Worm (Caenorhabditis elegans): ENCODE data around the gene snet-1.

snet-1 gene

DNA sequence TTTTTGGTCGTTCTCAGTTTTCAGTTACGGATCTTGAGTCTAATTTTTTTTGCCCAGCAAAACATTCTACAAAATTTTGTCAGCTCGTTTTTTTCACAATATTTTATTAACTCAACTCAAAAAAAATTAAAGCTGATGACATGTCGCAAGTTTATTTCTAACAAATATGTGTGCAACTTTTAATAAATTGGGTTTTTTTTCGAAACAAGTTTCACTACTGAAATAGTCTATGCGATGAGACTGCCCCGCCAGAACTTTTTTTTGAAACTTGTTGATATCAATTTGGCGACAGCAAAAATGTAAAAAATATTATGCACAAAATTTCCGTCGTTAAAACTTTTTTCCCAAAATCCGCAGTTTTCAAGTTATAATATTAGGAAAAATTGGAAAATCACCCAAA, 45.6 kb downstream of the snet-1 start, which contains the start of gene C18B2.2:
Gene C18B2.2 (plus strand): TSS at position 301 of the 400 bp plus-strand sequence.
- TF ChIP-seq aly-1 (tag; optimal IDR thresholded peaks at IDR 0.05) (no peak), ceh-36 (tag; optimal IDR thresholded peaks at IDR 0.05) (no peak), tbx-11 (GFP tag; IDR thresholded peaks at IDR 0.05) (no peak), ets-7 (tag; optimal IDR thresholded peaks at IDR 0.05) (no peak), tbx-37 (GFP tag; conservative IDR thresholded peaks at IDR 0.05) (no peak), scrt-1 (GFP tag; IDR thresholded peaks at IDR 0.05) (no peak), sea-1 (GFP tag; conservative IDR thresholded peaks at IDR 0.05) (no peak), ceh-13 (GFP tag; optimal IDR thresholded peaks at IDR 0.05) (no peak), F13C5.2 (tag; optimal IDR thresholded peaks at IDR 0.05) (no peak), flt-1 (GFP tag; IDR thresholded peaks at IDR 0.05) (no peak), hmg-4 (GFP tag; optimal IDR thresholded peaks at IDR 0.05) (no peak), pes-1 (GFP tag; IDR thresholded peaks at IDR 0.05) (no peak), hmbx-1 (tag; optimal IDR thresholded peaks at IDR 0.05) (no peak), B0310.2 (tag; optimal IDR thresholded peaks at IDR 0.05) (no peak)

DNA sequence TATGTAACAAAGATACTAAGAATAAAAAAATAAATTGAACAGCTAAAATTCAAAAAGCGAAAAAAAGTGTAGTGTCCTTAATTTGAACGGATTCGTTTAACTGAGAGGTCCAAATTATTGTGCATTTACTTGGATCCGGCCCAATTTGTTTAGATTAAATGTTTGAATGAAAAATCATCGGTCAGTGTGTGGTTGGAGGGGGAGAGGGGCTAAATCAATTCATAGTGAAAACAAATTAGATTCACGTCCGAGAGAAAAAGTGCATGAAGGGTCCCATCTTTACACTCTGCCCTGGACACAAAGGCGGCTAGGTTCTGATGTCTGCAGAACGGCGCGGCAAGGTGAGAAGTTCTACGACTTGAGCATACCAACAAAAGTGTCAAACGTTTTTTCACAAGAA, 49.9 kb downstream of the snet-1 start:
- TF ChIP-seq F13C5.2 (tag; optimal IDR thresholded peaks at IDR 0.05) (no peak), ets-7 (tag; optimal IDR thresholded peaks at IDR 0.05) (no peak), hmbx-1 (tag; optimal IDR thresholded peaks at IDR 0.05) (no peak), aly-1 (tag; optimal IDR thresholded peaks at IDR 0.05) (no peak), pes-1 (GFP tag; IDR thresholded peaks at IDR 0.05) (no peak), tbx-11 (GFP tag; IDR thresholded peaks at IDR 0.05) (no peak), scrt-1 (GFP tag; IDR thresholded peaks at IDR 0.05) (no peak), tbx-37 (GFP tag; conservative IDR thresholded peaks at IDR 0.05) (no peak), B0310.2 (tag; optimal IDR thresholded peaks at IDR 0.05) (no peak), sea-1 (GFP tag; conservative IDR thresholded peaks at IDR 0.05) (no peak), flt-1 (GFP tag; IDR thresholded peaks at IDR 0.05) (no peak), ama-1 (optimal IDR thresholded peaks at IDR 0.05) (no peak), hmg-4 (GFP tag; optimal IDR thresholded peaks at IDR 0.05) (no peak), ceh-36 (tag; optimal IDR thresholded peaks at IDR 0.05) (no peak), ceh-13 (GFP tag; optimal IDR thresholded peaks at IDR 0.05) (no peak), hnd-1 (tag; optimal IDR thresholded peaks at IDR 0.05) (no peak), tra-4 (tag; optimal IDR thresholded peaks at IDR 0.05) (no peak)

All from whole organism, early embryonic.